Worm (Caenorhabditis elegans) whole organism, L2 larva: ENCODE results near the gene trp-1.

Source experiments
- C34F6.9 ChIP-seq: fragments of 150-350 bp; optimal IDR thresholded peaks from 2 replicates; lab custom pipeline; 2014; ENCODE audit warnings: missing biosample characterization, missing genetic modification characterization
- Y55F3AM.14 ChIP-seq: fragments of 200-800 bp; sonication (Bioruptor generic); optimal IDR thresholded peaks from 2 replicates; lab custom pipeline; 2018; ENCODE audit warnings: mild to moderate bottlenecking, missing genetic modification characterization, missing compliant biosample characterization
- alr-1 ChIP-seq: fragments of 150-350 bp; optimal IDR thresholded peaks from 2 replicates; lab custom pipeline; 2014; ENCODE audit warnings: missing biosample characterization, missing genetic modification characterization
- aly-2 ChIP-seq: fragments of 150-350 bp; optimal IDR thresholded peaks from 2 replicates; lab custom pipeline; 2014; ENCODE audit warnings: missing biosample characterization, missing genetic modification characterization
- ama-1 ChIP-seq: fragments of 150-350 bp; optimal IDR thresholded peaks from 2 replicates; lab custom pipeline; 2018; ENCODE audit warnings: inconsistent platforms
- blmp-1 ChIP-seq: sonication (generic microtip); optimal IDR thresholded peaks from 2 replicates; lab custom pipeline; 2017; ENCODE audit warnings: missing genetic modification characterization, mild to moderate bottlenecking, missing compliant biosample characterization, antibody characterized with exemption, moderate library complexity; ENCODE audit not compliant: insufficient read depth
- ceh-16 ChIP-seq: fragments of 150-350 bp; optimal IDR thresholded peaks from 2 replicates; lab custom pipeline; 2014; ENCODE audit warnings: missing biosample characterization, missing genetic modification characterization
- ceh-82 ChIP-seq: fragments of 150-350 bp; optimal IDR thresholded peaks from 2 replicates; lab custom pipeline; 2014; ENCODE audit warnings: missing biosample characterization, missing genetic modification characterization
- crh-2 ChIP-seq: sonication (generic microtip); optimal IDR thresholded peaks from 2 replicates; lab custom pipeline; 2017; ENCODE audit warnings: missing biosample characterization, missing genetic modification characterization
- egl-27 ChIP-seq: sonication (generic microtip); optimal IDR thresholded peaks from 3 replicates; lab custom pipeline; 2017; ENCODE audit warnings: missing biosample characterization, missing genetic modification reagents, missing genetic modification characterization
- elt-3 ChIP-seq: sonication (generic microtip); optimal IDR thresholded peaks from 2 replicates; lab custom pipeline; 2017; ENCODE audit warnings: missing biosample characterization, missing genetic modification characterization
- fos-1 ChIP-seq: fragments of 150-350 bp; optimal IDR thresholded peaks from 2 replicates; lab custom pipeline; 2014; ENCODE audit warnings: missing biosample characterization, missing genetic modification characterization
- gmeb-1 ChIP-seq: fragments of 150-350 bp; optimal IDR thresholded peaks from 2 replicates; lab custom pipeline; 2014; ENCODE audit warnings: missing biosample characterization, missing genetic modification characterization
- lin-11 ChIP-seq: fragments of 150-350 bp; sonication (generic microtip); optimal IDR thresholded peaks from 2 replicates; lab custom pipeline; 2014; ENCODE audit warnings: missing biosample characterization, missing genetic modification characterization, inconsistent platforms, mixed read lengths
- lin-13 ChIP-seq: fragments of 150-350 bp; optimal IDR thresholded peaks from 2 replicates; lab custom pipeline; 2014; ENCODE audit warnings: missing biosample characterization, missing genetic modification reagents, missing genetic modification characterization
- lin-39 ChIP-seq: fragments of 150-350 bp; optimal IDR thresholded peaks from 2 replicates; lab custom pipeline; 2014; ENCODE audit warnings: missing biosample characterization, missing genetic modification reagents, missing genetic modification characterization
- lsy-2 ChIP-seq, 2 experiments: fragments of 150-350 bp in 1 of 2; sonication (generic microtip) in 1 of 2; optimal IDR thresholded peaks; 2 replicates each; lab custom pipeline; 2014 to 2017; ENCODE audit warnings: missing biosample characterization in 2 of 2, missing genetic modification characterization in 2 of 2
- mdl-1 ChIP-seq, 2 experiments: fragments of 150-350 bp in 1 of 2; sonication (generic microtip) in 1 of 2; optimal IDR thresholded peaks; 2 replicates each; lab custom pipeline; 2017; ENCODE audit warnings: missing biosample characterization in 2 of 2, missing genetic modification characterization in 2 of 2
- nhr-10 ChIP-seq: sonication (generic microtip); optimal IDR thresholded peaks from 2 replicates; lab custom pipeline; 2017; ENCODE audit warnings: missing biosample characterization, missing genetic modification characterization
- nhr-11 ChIP-seq: fragments of 150-350 bp; optimal IDR thresholded peaks from 2 replicates; lab custom pipeline; 2014; ENCODE audit warnings: missing biosample characterization, missing genetic modification characterization
- nhr-129 ChIP-seq: fragments of 150-350 bp; optimal IDR thresholded peaks from 2 replicates; lab custom pipeline; 2014; ENCODE audit warnings: missing biosample characterization, missing genetic modification characterization
- nhr-21 ChIP-seq: fragments of 150-350 bp; optimal IDR thresholded peaks from 2 replicates; lab custom pipeline; 2014; ENCODE audit warnings: missing biosample characterization, missing genetic modification characterization
- nhr-237 ChIP-seq: fragments of 150-350 bp; optimal IDR thresholded peaks from 2 replicates; lab custom pipeline; 2014; ENCODE audit warnings: missing biosample characterization, missing genetic modification characterization
- nhr-25 ChIP-seq: fragments of 150-350 bp; sonication (generic microtip); optimal IDR thresholded peaks from 3 replicates; lab custom pipeline; 2014; ENCODE audit warnings: missing biosample characterization, missing genetic modification characterization
- nhr-77 ChIP-seq: fragments of 150-350 bp; optimal IDR thresholded peaks from 2 replicates; lab custom pipeline; 2014; ENCODE audit warnings: missing biosample characterization, missing genetic modification characterization
- peb-1 ChIP-seq: fragments of 150-350 bp; optimal IDR thresholded peaks from 2 replicates; lab custom pipeline; 2014; ENCODE audit warnings: missing biosample characterization, missing genetic modification characterization
- sem-4 ChIP-seq: fragments of 150-350 bp; optimal IDR thresholded peaks from 2 replicates; lab custom pipeline; 2014; ENCODE audit warnings: missing biosample characterization, missing genetic modification reagents, missing genetic modification characterization
- skn-1 ChIP-seq: sonication (generic microtip); optimal IDR thresholded peaks from 2 replicates; lab custom pipeline; 2017; ENCODE audit warnings: missing biosample characterization, missing genetic modification characterization
- sma-9 ChIP-seq, 2 experiments: fragments of 150-350 bp in 1 of 2; sonication (generic microtip) in 1 of 2; optimal IDR thresholded peaks; 2 replicates each; lab custom pipeline; 2014 to 2016; ENCODE audit warnings: missing genetic modification characterization in 2 of 2, mild to moderate bottlenecking in 1 of 2, missing biosample characterization in 1 of 2, missing compliant biosample characterization in 1 of 2, missing genetic modification reagents in 1 of 2, moderate library complexity in 1 of 2
- snpc-4 ChIP-seq: fragments of 150-350 bp; optimal IDR thresholded peaks from 2 replicates; lab custom pipeline; 2014; ENCODE audit warnings: missing biosample characterization, missing genetic modification characterization
- unc-55 ChIP-seq: fragments of 150-350 bp; sonication (generic microtip); optimal IDR thresholded peaks from 3 replicates; lab custom pipeline; 2014; ENCODE audit warnings: missing biosample characterization, missing genetic modification reagents, missing genetic modification characterization
- zag-1 ChIP-seq: fragments of 150-350 bp; optimal IDR thresholded peaks from 2 replicates; lab custom pipeline; 2014; ENCODE audit warnings: missing biosample characterization, missing genetic modification characterization
- ztf-1 ChIP-seq: fragments of 200-800 bp; sonication (Bioruptor generic); conservative IDR thresholded peaks from 2 replicates; pipeline ENCODE4 v1.3.6; 2022; ENCODE audit warnings: missing genetic modification characterization, missing compliant biosample characterization
- ztf-11 ChIP-seq: sonication (generic microtip); optimal IDR thresholded peaks from 2 replicates; lab custom pipeline; 2017; ENCODE audit warnings: missing biosample characterization, missing genetic modification characterization
- ztf-4 ChIP-seq: fragments of 150-350 bp; optimal IDR thresholded peaks from 2 replicates; lab custom pipeline; 2014; ENCODE audit warnings: missing biosample characterization, missing genetic modification characterization

The trp-1 gene

DNA sequence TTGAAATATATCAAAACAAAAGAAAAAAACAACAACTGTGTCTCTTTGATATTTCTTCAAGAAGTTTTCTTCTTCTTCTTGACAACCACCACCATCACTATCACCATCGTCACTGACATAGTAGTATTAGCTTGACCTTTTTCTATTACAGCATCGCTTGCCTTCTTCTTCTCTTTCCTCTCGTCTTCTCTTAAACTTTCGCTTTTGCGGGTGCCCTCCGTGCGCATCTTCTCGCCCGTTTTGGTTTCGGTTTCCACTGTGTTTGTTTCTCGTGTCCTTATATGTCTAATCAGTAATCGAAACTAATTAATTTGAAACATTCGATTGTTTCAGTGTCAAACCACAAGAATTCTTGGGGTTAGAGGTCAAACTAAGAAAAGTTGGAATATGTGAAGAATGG lies 44.4 kb downstream of the trp-1 start:
- no peak for TF ChIP-seq ztf-1 (GFP tag; lab: Robert Waterston, UW)
- TF ChIP-seq skn-1 (tag; lab: Kevin White, UChicago), result no peak
- no peak for TF ChIP-seq sem-4 (tag; lab: Kevin White, UChicago)
- peak; percentile 4 for TF ChIP-seq fos-1 (tag; lab: Kevin White, UChicago)
- no peak for TF ChIP-seq ztf-11 (tag; lab: Kevin White, UChicago)
- no peak for TF ChIP-seq Y55F3AM.14
- no peak for TF ChIP-seq zag-1 (tag; lab: Kevin White, UChicago)
- TF ChIP-seq sma-9 (GFP tag; optimal IDR thresholded peaks at IDR 0.05; lab: Kevin White, UChicago), result peak; percentile 11
- TF ChIP-seq sma-9 (tag; optimal IDR thresholded peaks at IDR 0.05; lab: Kevin White, UChicago), result no peak
- no peak for TF ChIP-seq alr-1
- peak; percentile 22 for TF ChIP-seq crh-2 (tag; lab: Kevin White, UChicago)
- peak; percentile 48 for TF ChIP-seq nhr-25 (tag; lab: Kevin White, UChicago)
- no peak for TF ChIP-seq nhr-21
- no peak for TF ChIP-seq C34F6.9 (tag; lab: Kevin White, UChicago)
- TF ChIP-seq nhr-77 (tag; lab: Kevin White, UChicago), result no peak
- no peak for TF ChIP-seq nhr-129 (tag; lab: Kevin White, UChicago)
- TF ChIP-seq ceh-16 (tag; lab: Kevin White, UChicago), result no peak
- TF ChIP-seq blmp-1 (tag; lab: Kevin White, UChicago), result peak; percentile 92
- no peak for TF ChIP-seq nhr-11 (tag; lab: Kevin White, UChicago)
- TF ChIP-seq nhr-237, result no peak
- no peak for TF ChIP-seq nhr-10 (tag; lab: Kevin White, UChicago)

DNA sequence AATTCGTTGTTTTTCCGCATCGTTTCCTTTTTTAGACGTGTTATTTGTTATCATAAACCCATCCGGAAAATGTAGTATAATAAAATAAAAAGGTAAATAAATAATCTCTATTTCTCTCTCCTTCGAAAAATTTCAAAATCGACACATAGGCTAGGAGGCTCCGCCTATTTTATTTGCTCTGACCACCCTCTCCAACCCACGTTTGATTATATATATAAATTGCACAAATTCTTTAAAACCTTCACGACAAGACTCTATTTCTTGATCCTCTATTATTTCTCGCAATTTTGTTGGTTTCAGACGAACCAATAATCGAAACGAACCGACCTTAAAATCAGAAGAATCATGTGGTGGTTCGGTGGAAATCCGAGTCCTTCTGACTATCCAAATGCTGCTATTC lies 45.9 kb downstream of the trp-1 start, which contains the start of gene doxa-1:
Gene doxa-1, plus strand, starts transcription at position 301 of the 400 bp plus-strand sequence.
- TF ChIP-seq nhr-10 (tag; lab: Kevin White, UChicago) (no peak), peb-1 (tag; lab: Kevin White, UChicago) (no peak), sem-4 (tag; lab: Kevin White, UChicago) (no peak), mdl-1 (tag; optimal IDR thresholded peaks at IDR 0.05; lab: Kevin White, UChicago) (no peak), nhr-11 (tag; lab: Kevin White, UChicago) (no peak), nhr-25 (tag; lab: Kevin White, UChicago) (no peak), nhr-237 (no peak), egl-27 (tag; lab: Kevin White, UChicago) (no peak)

DNA sequence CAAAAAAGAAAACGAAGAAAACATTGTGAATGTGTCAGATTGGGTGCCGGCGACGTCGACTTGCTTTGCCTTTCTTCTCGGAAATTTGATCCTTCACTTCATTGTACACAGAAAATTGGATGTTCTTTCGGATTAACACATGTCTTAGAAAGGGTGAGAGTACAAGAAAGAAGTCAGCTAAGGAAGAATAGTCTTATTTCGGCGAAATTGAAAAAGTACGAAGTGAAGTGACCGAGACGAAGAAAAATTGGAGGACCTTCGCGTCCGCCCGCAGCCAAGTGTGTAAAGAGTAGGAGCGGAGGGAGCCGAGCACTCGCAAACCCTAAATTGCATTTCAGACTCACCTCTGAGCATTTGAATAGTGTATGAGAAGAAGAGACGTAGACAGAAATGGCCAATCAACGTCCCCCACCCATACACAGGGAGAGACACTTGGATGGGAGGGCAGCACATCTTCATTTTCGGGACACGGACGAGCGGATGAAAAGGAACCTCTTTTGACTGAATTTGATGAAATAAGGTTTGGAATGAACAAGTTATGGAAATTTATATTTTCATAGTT lies 53.7 kb downstream of the trp-1 start, which contains the start of gene glr-1:
Gene glr-1, minus strand, starts transcription at position 51 of the 562 bp plus-strand sequence.
- TF ChIP-seq ceh-82 (tag; lab: Kevin White, UChicago), result no peak
- TF ChIP-seq, all 48 proteins: peak for 0

DNA sequence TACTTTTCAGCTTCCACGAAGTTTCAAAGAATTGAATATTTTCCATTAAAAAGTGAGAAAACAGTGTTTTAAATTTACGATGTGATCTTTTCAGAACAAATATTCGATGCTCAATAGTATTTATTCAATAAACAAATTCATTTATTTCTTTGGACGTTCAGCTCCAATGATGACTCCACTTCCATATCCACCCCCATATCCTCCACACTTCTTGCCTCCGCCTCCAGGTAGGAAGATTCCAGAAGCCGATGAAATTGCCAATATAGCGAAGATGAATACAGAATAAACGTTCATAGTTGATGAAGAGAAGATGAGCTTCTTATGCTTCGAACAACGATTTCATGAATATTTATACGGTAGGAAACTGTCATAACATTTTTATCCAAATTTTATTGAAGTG lies 54.3 kb downstream of the trp-1 start, which contains the start of gene fip-3:
Gene fip-3, minus strand, starts transcription at position 294 of the 400 bp plus-strand sequence.
- no peak for TF ChIP-seq skn-1 (tag; lab: Kevin White, UChicago)
- no peak for TF ChIP-seq lin-11 (tag; lab: Kevin White, UChicago)
- TF ChIP-seq nhr-25 (tag; lab: Kevin White, UChicago), result no peak
- no peak for TF ChIP-seq elt-3 (tag; lab: Kevin White, UChicago)
- no peak for TF ChIP-seq nhr-237
- TF ChIP-seq unc-55 (GFP tag; lab: Kevin White, UChicago), result no peak
- no peak for TF ChIP-seq lsy-2 (tag; optimal IDR thresholded peaks at IDR 0.05; lab: Kevin White, UChicago)
- no peak for TF ChIP-seq snpc-4
- TF ChIP-seq lin-13 (GFP tag; lab: Kevin White, UChicago), result no peak

DNA sequence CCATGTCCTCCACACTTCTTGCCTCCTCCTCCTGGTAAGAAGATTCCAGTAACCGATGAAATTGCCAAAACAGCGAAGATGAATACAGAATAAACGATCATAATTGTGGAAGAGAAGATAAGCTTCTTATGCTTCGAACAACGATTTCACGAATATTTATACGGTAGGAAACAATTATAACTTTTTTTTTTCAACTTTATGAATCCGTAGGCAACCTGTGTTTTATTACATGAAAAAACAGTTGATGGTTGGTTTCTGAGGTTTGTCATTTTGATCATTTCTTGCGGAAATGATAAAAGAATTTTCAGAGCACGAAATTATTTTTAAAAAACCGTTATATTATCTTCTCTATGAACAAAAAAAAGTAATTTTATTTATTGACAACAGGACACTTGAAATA lies 56.0 kb downstream of the trp-1 start, which contains the start of gene fipr-16:
Gene fipr-16, minus strand, starts transcription at position 101 of the 400 bp plus-strand sequence.
- TF ChIP-seq mdl-1 (tag; optimal IDR thresholded peaks at IDR 0.05; lab: Kevin White, UChicago) (no peak), lin-39 (tag; lab: Kevin White, UChicago) (no peak), nhr-21 (no peak), ceh-82 (tag; lab: Kevin White, UChicago) (no peak), ama-1 (lab: Kevin White, UChicago) (no peak), fos-1 (tag; lab: Kevin White, UChicago) (no peak), aly-2 (tag; lab: Kevin White, UChicago) (no peak), lsy-2 (tag; optimal IDR thresholded peaks at IDR 0.05; lab: Kevin White, UChicago) (no peak), nhr-129 (tag; lab: Kevin White, UChicago) (no peak), elt-3 (tag; lab: Kevin White, UChicago) (no peak), ztf-4 (tag; lab: Kevin White, UChicago) (no peak), Y55F3AM.14 (no peak), nhr-11 (tag; lab: Kevin White, UChicago) (no peak), gmeb-1 (tag; lab: Kevin White, UChicago) (no peak)
